Fruit fly (Drosophila melanogaster) whole organism, pupa: Measurements from ENCODE around the gene ND-30.

Experiments used
- CG10348 ChIP-seq: fragments of 200-800 bp; sonication (Bioruptor generic); IDR thresholded peaks from 2 replicates; pipeline ENCODE4 v1.3.6; 2022; ENCODE audit warnings: missing biosample characterization, missing genetic modification characterization
- CG13204 ChIP-seq: fragments of 200-800 bp; sonication (Bioruptor generic); optimal IDR thresholded peaks from 2 replicates; lab custom pipeline; 2018; ENCODE audit warnings: missing biosample characterization, mild to moderate bottlenecking, missing genetic modification characterization, moderate library complexity
- CG14655 ChIP-seq: fragments of 200-800 bp; sonication (Bioruptor generic); optimal IDR thresholded peaks from 3 replicates; lab custom pipeline; 2017; ENCODE audit warnings: mild to moderate bottlenecking, missing biosample characterization, missing genetic modification reagents, missing genetic modification characterization
- CG4496 ChIP-seq: fragments of 200-800 bp; sonication (Bioruptor generic); IDR thresholded peaks from 3 replicates; pipeline ENCODE4 v1.3.6; 2022; ENCODE audit warnings: missing biosample characterization, missing genetic modification characterization
- CG8301 ChIP-seq: fragments of 200-800 bp; sonication (Bioruptor generic); optimal IDR thresholded peaks from 2 replicates; lab custom pipeline; 2018; ENCODE audit warnings: missing biosample characterization, mild to moderate bottlenecking, missing genetic modification characterization
- EcR ChIP-seq: fragments of 200-800 bp; sonication (Bioruptor generic); optimal IDR thresholded peaks from 3 replicates; lab custom pipeline; 2019; ENCODE audit warnings: missing biosample characterization, missing genetic modification characterization, mild to moderate bottlenecking, moderate library complexity, missing genetic modification reagents
- Pif1A ChIP-seq: fragments of 200-800 bp; sonication (Bioruptor generic); optimal IDR thresholded peaks from 3 replicates; lab custom pipeline; 2016; ENCODE audit warnings: missing biosample characterization, missing genetic modification characterization
- Snoo ChIP-seq: fragments of 200-800 bp; sonication (Bioruptor generic); optimal IDR thresholded peaks from 3 replicates; lab custom pipeline; 2017; ENCODE audit warnings: missing biosample characterization, mild to moderate bottlenecking, missing genetic modification characterization, inconsistent platforms
- gl ChIP-seq: fragments of 200-800 bp; sonication (Bioruptor generic); optimal IDR thresholded peaks from 2 replicates; lab custom pipeline; 2018; ENCODE audit warnings: missing biosample characterization, mild to moderate bottlenecking, missing genetic modification characterization

dm6 chr3L:3206263-3206662 lies 46.9 kb upstream of the ND-30 start, which contains the start of gene CG33160:
- TF ChIP-seq CG14655 (GFP tag; lab: Kevin White, UChicago) = no peak
- TF ChIP-seq gl (tag; lab: Kevin White, UChicago) = no peak
- TF ChIP-seq CG13204 (GFP tag; lab: Kevin White, UChicago) = no peak
- TF ChIP-seq Snoo (tag; lab: Kevin White, UChicago) = no peak
- TF ChIP-seq EcR (GFP tag; lab: Kevin White, UChicago) = no peak
- TF ChIP-seq CG8301 (tag; lab: Kevin White, UChicago) = no peak
- no peak for TF ChIP-seq CG10348
- no peak for TF ChIP-seq CG4496 (GFP tag; lab: Robert Waterston, UW)
- TF ChIP-seq Pif1A (GFP tag; lab: Kevin White, UChicago) = no peak
